Fruit fly (Drosophila melanogaster) whole organism, prepupa: ENCODE measurements around the gene PolD2.

Experiments used
- CG10669 ChIP-seq: fragments of 200-800 bp; sonication (Bioruptor generic); optimal IDR thresholded peaks from 3 replicates; lab custom pipeline; 2018; ENCODE audit warnings: missing biosample characterization, mild to moderate bottlenecking, missing genetic modification characterization, moderate library complexity
- CG11294 ChIP-seq: fragments of 200-800 bp; sonication (Bioruptor generic); IDR thresholded peaks from 2 replicates; pipeline ENCODE4 v1.3.6; 2022; ENCODE audit warnings: missing biosample characterization, missing genetic modification characterization
- CG11762 ChIP-seq: fragments of 200-800 bp; sonication (Bioruptor generic); optimal IDR thresholded peaks from 3 replicates; lab custom pipeline; 2016; ENCODE audit warnings: missing biosample characterization, missing genetic modification characterization; ENCODE audit not compliant: insufficient read depth
- CG11902 ChIP-seq: fragments of 200-800 bp; sonication (Bioruptor generic); optimal IDR thresholded peaks from 3 replicates; lab custom pipeline; 2016; ENCODE audit warnings: missing biosample characterization, missing genetic modification characterization
- CG15336 ChIP-seq: fragments of 200-800 bp; sonication (Bioruptor generic); IDR thresholded peaks from 2 replicates; pipeline ENCODE4 v1.3.6; 2022; ENCODE audit warnings: missing biosample characterization, missing genetic modification characterization
- CG16779 ChIP-seq: fragments of 200-800 bp; sonication (Bioruptor generic); optimal IDR thresholded peaks from 3 replicates; lab custom pipeline; 2017; ENCODE audit warnings: missing biosample characterization, mild to moderate bottlenecking, missing genetic modification characterization
- CG3032 ChIP-seq: fragments of 200-800 bp; optimal IDR thresholded peaks from 2 replicates; lab custom pipeline; 2019; ENCODE audit warnings: missing biosample characterization, mild to moderate bottlenecking, missing genetic modification characterization, moderate library complexity
- CG32006 ChIP-seq: fragments of 200-800 bp; sonication (Bioruptor generic); optimal IDR thresholded peaks from 3 replicates; lab custom pipeline; 2017; ENCODE audit warnings: missing biosample characterization, mild to moderate bottlenecking, missing genetic modification characterization
- CG34406 ChIP-seq: fragments of 200-800 bp; sonication (Bioruptor generic); optimal IDR thresholded peaks from 3 replicates; lab custom pipeline; 2016; ENCODE audit warnings: missing biosample characterization, missing genetic modification characterization
- CG3919 ChIP-seq: fragments of 200-800 bp; sonication (Bioruptor generic); optimal IDR thresholded peaks from 3 replicates; lab custom pipeline; 2016; ENCODE audit warnings: missing biosample characterization, missing genetic modification characterization
- CG4318 ChIP-seq: fragments of 200-800 bp; sonication (Bioruptor generic); optimal IDR thresholded peaks from 3 replicates; lab custom pipeline; 2017; ENCODE audit warnings: missing biosample characterization, mild to moderate bottlenecking, missing genetic modification characterization
- CG6163 ChIP-seq: fragments of 200-800 bp; sonication (Bioruptor generic); IDR thresholded peaks from 3 replicates; pipeline ENCODE4 v1.3.6; 2022; ENCODE audit warnings: missing biosample characterization, missing genetic modification characterization
- CG6276 ChIP-seq: fragments of 200-800 bp; sonication (Bioruptor generic); optimal IDR thresholded peaks from 2 replicates; lab custom pipeline; 2017; ENCODE audit warnings: missing biosample characterization, mild to moderate bottlenecking, missing genetic modification characterization
- CG6792 ChIP-seq: fragments of 200-800 bp; sonication (Bioruptor generic); optimal IDR thresholded peaks from 3 replicates; lab custom pipeline; 2016; ENCODE audit warnings: missing biosample characterization, missing genetic modification characterization
- CG6854 ChIP-seq: fragments of 200-800 bp; sonication (Bioruptor generic); optimal IDR thresholded peaks from 2 replicates; lab custom pipeline; 2017; ENCODE audit warnings: missing biosample characterization, mild to moderate bottlenecking, missing genetic modification characterization
- CG7368 ChIP-seq: fragments of 200-800 bp; sonication (Bioruptor generic); optimal IDR thresholded peaks from 3 replicates; lab custom pipeline; 2016; ENCODE audit warnings: missing biosample characterization, missing genetic modification characterization
- CG8319 ChIP-seq: fragments of 200-800 bp; sonication (Bioruptor generic); optimal IDR thresholded peaks from 3 replicates; lab custom pipeline; 2016; ENCODE audit warnings: missing biosample characterization, missing genetic modification characterization
- Gug ChIP-seq: fragments of 200-800 bp; sonication (Bioruptor generic); IDR thresholded peaks from 2 replicates; pipeline ENCODE4 v1.3.6; 2022; ENCODE audit warnings: missing biosample characterization, missing genetic modification characterization
- Hr39 ChIP-seq: fragments of 200-800 bp; sonication (Bioruptor generic); optimal IDR thresholded peaks from 2 replicates; lab custom pipeline; 2016; ENCODE audit warnings: missing biosample characterization, missing genetic modification characterization
- Lpt ChIP-seq: fragments of 200-800 bp; sonication (Bioruptor generic); optimal IDR thresholded peaks from 3 replicates; lab custom pipeline; 2016; ENCODE audit warnings: missing biosample characterization, missing genetic modification characterization
- OdsH ChIP-seq: fragments of 200-800 bp; sonication (Bioruptor generic); optimal IDR thresholded peaks from 3 replicates; lab custom pipeline; 2016; ENCODE audit warnings: missing biosample characterization, missing genetic modification characterization
- Sox102F ChIP-seq: fragments of 200-800 bp; sonication (Bioruptor generic); optimal IDR thresholded peaks from 2 replicates; lab custom pipeline; 2016; ENCODE audit warnings: missing biosample characterization, mild to moderate bottlenecking, missing genetic modification characterization
- Sox15 ChIP-seq: fragments of 200-800 bp; sonication (Bioruptor generic); optimal IDR thresholded peaks from 3 replicates; lab custom pipeline; 2016; ENCODE audit warnings: missing biosample characterization, missing genetic modification characterization
- achi ChIP-seq: fragments of 200-800 bp; sonication (Bioruptor generic); optimal IDR thresholded peaks from 3 replicates; lab custom pipeline; 2016; ENCODE audit warnings: missing biosample characterization, missing genetic modification characterization
- eg ChIP-seq: fragments of 200-800 bp; sonication (Bioruptor generic); IDR thresholded peaks from 3 replicates; pipeline ENCODE4 v1.3.6; 2022; ENCODE audit warnings: missing biosample characterization, missing genetic modification characterization
- esn ChIP-seq: fragments of 200-800 bp; sonication (Bioruptor generic); optimal IDR thresholded peaks from 2 replicates; lab custom pipeline; 2016; ENCODE audit warnings: missing biosample characterization, mild to moderate bottlenecking, missing genetic modification characterization, moderate library complexity
- fd85E ChIP-seq: fragments of 200-800 bp; sonication (Bioruptor generic); optimal IDR thresholded peaks from 3 replicates; lab custom pipeline; 2016; ENCODE audit warnings: missing biosample characterization, missing genetic modification characterization
- net ChIP-seq: fragments of 200-800 bp; sonication (Bioruptor generic); optimal IDR thresholded peaks from 3 replicates; lab custom pipeline; 2016; ENCODE audit warnings: missing biosample characterization, missing genetic modification characterization
- salr ChIP-seq, 2 experiments: fragments of 200-800 bp; sonication (Bioruptor generic); optimal IDR thresholded peaks; 3 replicates each; lab custom pipeline; 2016 to 2018; ENCODE audit warnings: missing biosample characterization in 2 of 2, missing genetic modification characterization in 2 of 2, mild to moderate bottlenecking in 1 of 2
- spab ChIP-seq: fragments of 200-800 bp; sonication (Bioruptor generic); optimal IDR thresholded peaks from 2 replicates; lab custom pipeline; 2017; ENCODE audit warnings: missing biosample characterization, mild to moderate bottlenecking, missing genetic modification characterization, missing genetic modification reagents
- svp ChIP-seq: fragments of 200-800 bp; sonication (Bioruptor generic); peaks from one replicate; lab custom pipeline; 2016; ENCODE audit warnings: missing biosample characterization, missing genetic modification characterization
- vri ChIP-seq: fragments of 200-800 bp; sonication (Bioruptor generic); optimal IDR thresholded peaks from 3 replicates; lab custom pipeline; 2016; ENCODE audit warnings: missing biosample characterization, mild to moderate bottlenecking, missing genetic modification characterization

PolD2 gene

DNA sequence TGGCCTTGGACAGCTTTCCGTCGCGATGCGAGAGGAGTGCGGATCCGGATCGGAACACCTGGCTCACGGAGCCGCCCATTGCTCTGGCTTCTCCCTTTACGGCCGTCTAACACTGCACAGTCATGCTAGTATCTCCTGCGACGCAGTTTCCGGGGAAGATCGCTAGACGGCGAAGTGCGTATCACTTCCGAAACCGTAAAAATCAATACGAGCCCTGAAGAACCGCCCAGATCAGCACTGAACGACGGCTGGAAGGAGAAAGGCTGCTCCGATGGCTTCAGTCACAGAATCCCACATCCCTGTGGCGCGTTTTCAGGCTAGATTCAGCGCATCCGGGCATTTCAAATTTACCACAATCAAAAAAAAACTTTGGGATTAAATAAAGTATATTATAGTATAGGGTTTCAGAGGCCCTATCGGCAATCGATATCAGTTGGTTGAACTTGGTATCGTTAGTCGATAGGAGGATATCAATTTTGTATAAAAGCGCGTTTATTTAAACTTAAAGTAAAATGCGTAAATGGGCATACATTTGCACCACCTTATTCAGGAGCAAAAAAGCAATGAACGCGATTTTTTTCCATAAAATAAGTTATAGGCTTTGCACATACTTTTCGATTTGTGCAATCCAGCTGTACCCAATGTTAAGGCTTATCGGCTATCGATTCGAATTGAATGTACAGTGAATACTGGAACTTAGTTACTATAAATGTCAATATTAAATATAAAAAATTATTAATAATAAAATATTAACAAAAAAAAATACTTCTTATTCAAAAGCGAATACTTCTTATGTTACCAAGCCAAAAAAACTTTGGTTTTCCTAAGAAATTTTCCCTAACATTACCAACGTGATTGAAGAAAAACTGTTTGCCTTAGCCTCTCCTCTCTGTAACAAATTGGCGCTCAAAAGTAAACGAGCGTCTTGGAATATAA, at the start of gene PolD2, which contains the start of gene CG13933 (continued):
- TF ChIP-seq CG32006 (GFP tag; lab: Kevin White, UChicago) (peak; percentile 98), CG11294 (GFP tag; lab: Robert Waterston, UW) (peak; percentile 78), OdsH (GFP tag; lab: Kevin White, UChicago) (peak; percentile 99), CG6276 (GFP tag; lab: Kevin White, UChicago) (no peak), CG3919 (GFP tag; lab: Kevin White, UChicago) (no peak), Sox15 (peak; percentile 93), Lpt (GFP tag; lab: Kevin White, UChicago) (peak; percentile 96), fd85E (GFP tag; lab: Kevin White, UChicago) (peak; percentile 55), CG10669 (GFP tag; lab: Kevin White, UChicago) (peak; percentile 86), CG3032 (peak; percentile 92)
- TF ChIP-seq, all 60 proteins: peak for 46

DNA sequence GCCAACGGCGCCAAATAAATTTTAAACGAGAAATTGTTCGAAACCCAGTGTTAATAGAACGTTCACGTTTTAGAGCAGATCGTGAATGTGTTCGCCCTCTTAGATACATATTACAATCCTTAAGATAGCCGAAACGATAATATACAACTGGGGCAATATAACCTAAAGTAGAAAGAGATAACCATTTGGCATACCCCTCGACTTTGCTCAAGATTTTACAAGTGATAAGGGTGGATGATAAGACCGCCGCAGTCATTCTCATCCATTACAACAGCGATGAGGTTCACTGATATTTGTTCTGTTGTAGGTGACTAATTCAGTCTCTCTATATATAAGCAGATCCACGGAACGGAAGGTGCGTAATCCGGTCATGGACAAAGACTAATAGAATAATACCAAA, 48.7 kb upstream of the PolD2 start:
- TF ChIP-seq spab (no peak), vri (GFP tag; lab: Kevin White, UChicago) (peak; percentile 24), svp (peak; percentile 76), achi (no peak), CG11902 (GFP tag; lab: Kevin White, UChicago) (no peak), Sox102F (GFP tag; lab: Kevin White, UChicago) (no peak), Gug (GFP tag; lab: Robert Waterston, UW) (no peak), CG6792 (GFP tag; lab: Kevin White, UChicago) (no peak)

DNA sequence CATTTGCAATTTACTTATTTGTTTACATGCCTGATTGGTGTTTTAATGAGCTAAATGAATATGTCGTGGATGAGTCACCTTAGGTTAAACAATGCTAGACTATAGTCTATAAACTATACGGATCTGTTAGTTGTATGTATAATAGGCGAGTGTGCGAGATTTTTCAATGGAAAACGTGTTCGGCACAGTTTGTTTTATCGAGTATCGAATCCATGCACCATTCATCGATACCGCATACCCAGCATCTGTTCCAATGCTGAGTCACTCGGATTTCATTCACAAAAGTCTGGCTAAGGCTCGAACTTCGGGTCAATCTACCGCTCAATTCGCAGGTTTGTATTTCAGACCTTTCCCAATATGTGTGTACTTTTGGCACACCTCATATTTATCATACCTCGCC, 48.0 kb upstream of the PolD2 start:
- TF ChIP-seq CG32006 (GFP tag; lab: Kevin White, UChicago) (no peak), CG8319 (GFP tag; lab: Kevin White, UChicago) (no peak), CG6163 (GFP tag; lab: Robert Waterston, UW) (no peak), eg (GFP tag; lab: Robert Waterston, UW) (no peak), CG15336 (GFP tag; lab: Robert Waterston, UW) (no peak), CG11294 (GFP tag; lab: Robert Waterston, UW) (no peak), esn (GFP tag; lab: Kevin White, UChicago) (no peak), CG4318 (GFP tag; lab: Kevin White, UChicago) (no peak), CG16779 (tag; lab: Kevin White, UChicago) (no peak), Hr39 (GFP tag; lab: Kevin White, UChicago) (no peak), CG34406 (GFP tag; lab: Kevin White, UChicago) (no peak), CG7368 (GFP tag; lab: Kevin White, UChicago) (no peak), net (no peak), salr (GFP tag; optimal IDR thresholded peaks at IDR 0.05; lab: Kevin White, UChicago) (no peak), CG10669 (GFP tag; lab: Kevin White, UChicago) (no peak), CG3032 (no peak), achi (no peak)

DNA sequence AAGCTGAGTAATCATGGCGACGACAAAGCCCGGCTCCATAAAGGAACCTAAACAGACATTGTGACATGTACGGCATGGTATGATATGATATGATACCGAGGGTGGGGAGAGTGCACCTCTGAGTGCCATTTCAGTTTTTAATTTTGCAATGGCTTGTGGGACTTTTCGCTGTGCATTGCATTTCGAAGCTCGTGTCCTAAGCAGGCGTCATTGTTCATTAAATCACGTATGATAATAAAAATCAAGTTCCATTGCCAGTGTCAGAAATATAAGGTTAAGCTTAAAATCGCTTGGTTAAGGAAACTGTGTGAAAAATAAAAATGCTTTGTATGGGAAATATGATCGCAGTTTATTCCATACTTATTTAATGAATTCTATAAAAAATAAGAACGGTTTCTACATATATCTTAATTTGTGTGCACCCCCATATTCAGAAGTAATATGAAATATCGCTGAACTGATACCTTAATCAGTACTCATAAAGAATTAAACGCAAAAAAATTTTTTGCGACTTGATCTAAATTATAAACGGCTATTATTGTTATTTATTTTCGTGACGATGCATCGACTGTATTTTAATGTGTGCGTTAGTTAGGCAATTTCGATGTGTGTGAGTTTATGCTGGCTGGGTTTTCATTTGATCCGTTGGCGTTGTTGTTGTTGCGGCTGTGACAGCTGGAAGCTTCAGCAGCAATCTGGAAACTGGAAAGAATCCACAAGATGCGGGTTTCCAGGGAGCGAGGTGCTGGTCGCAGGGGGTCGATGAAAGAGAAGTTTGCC, 45.9 kb upstream of the PolD2 start:
- TF ChIP-seq CG6854 (peak; percentile 34), CG11762 (GFP tag; lab: Kevin White, UChicago) (no peak)
- TF ChIP-seq, all 60 proteins: peak for 1
